Fruit fly (Drosophila melanogaster) whole organism, adult: ENCODE results near the gene bmm.

Experiments
- CG11617 ChIP-seq: fragments of 200-800 bp; sonication (Bioruptor generic); optimal IDR thresholded peaks from 2 replicates; lab custom pipeline; 2017; ENCODE audit warnings: mild to moderate bottlenecking, missing biosample characterization, missing genetic modification reagents, missing genetic modification characterization
- CG12768 ChIP-seq: fragments of 200-800 bp; sonication (Bioruptor generic); optimal IDR thresholded peaks from 2 replicates; lab custom pipeline; 2017; ENCODE audit warnings: missing biosample characterization, missing genetic modification characterization, mild to moderate bottlenecking, moderate library complexity, missing genetic modification reagents
- CG14711 ChIP-seq: fragments of 200-800 bp; sonication (Bioruptor generic); optimal IDR thresholded peaks from 2 replicates; lab custom pipeline; 2018; ENCODE audit warnings: missing biosample characterization, mild to moderate bottlenecking, missing genetic modification characterization, moderate library complexity
- CG1620 ChIP-seq: fragments of 200-800 bp; sonication (Bioruptor generic); optimal IDR thresholded peaks from 2 replicates; lab custom pipeline; 2016; ENCODE audit warnings: missing biosample characterization, missing genetic modification characterization
- CG33017 ChIP-seq: fragments of 200-800 bp; sonication (Bioruptor generic); optimal IDR thresholded peaks from 2 replicates; lab custom pipeline; 2018; ENCODE audit warnings: missing biosample characterization, mild to moderate bottlenecking, missing genetic modification characterization, moderate library complexity
- Mnt ChIP-seq: fragments of 200-800 bp; sonication (Bioruptor generic); optimal IDR thresholded peaks from 2 replicates; lab custom pipeline; 2016; ENCODE audit warnings: missing biosample characterization, mild to moderate bottlenecking, missing genetic modification characterization
- ovo ChIP-seq: fragments of 200-800 bp; sonication (Bioruptor generic); optimal IDR thresholded peaks from 2 replicates; lab custom pipeline; 2016; ENCODE audit warnings: missing biosample characterization, missing genetic modification characterization
- toe ChIP-seq: fragments of 200-800 bp; sonication (Bioruptor generic); optimal IDR thresholded peaks from 2 replicates; lab custom pipeline; 2016; ENCODE audit warnings: missing biosample characterization, missing genetic modification characterization

DNA sequence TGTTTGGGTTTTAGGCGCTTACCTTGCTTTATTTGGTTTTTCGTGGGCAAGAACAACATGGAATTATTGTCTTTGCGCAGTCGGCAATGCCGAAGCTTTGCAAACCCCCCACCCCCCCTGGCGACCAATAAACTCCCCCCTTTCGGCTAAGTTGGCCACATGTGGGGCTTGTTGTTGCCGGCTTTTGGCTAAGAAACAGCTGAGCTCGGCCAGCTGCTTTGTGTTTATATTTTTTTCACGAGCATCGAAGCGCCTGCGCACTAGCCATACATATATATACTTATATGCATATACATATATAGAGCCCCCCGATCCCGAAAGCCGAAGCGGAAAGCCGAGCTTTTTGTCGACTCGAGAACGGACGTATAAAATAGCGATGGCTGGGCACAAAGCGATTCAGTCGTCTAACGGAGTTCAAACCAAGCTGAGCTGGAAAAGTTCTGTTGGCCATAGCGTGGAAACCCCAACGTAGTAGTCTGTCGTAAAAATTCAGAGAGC is 18.6 kb upstream of the bmm start, which contains the start of gene CG17839:
- no peak for TF ChIP-seq CG14711 (tag; lab: Kevin White, UChicago)
- no peak for TF ChIP-seq CG1620
- TF ChIP-seq ovo (GFP tag; lab: Kevin White, UChicago): peak; percentile 49
- no peak for TF ChIP-seq toe
- TF ChIP-seq Mnt (GFP tag; lab: Kevin White, UChicago): peak; percentile 51
- no peak for TF ChIP-seq CG12768 (GFP tag; lab: Kevin White, UChicago)
- no peak for TF ChIP-seq CG11617 (GFP tag; lab: Kevin White, UChicago)
- TF ChIP-seq CG33017 (tag; lab: Kevin White, UChicago): no peak
